Fruit fly (Drosophila melanogaster) S2 (cell line): ENCODE measurements around the gene CG31810.

Source experiments
- CG8478 ChIP-seq: fragments of >200 bp; optimal IDR thresholded peaks from 2 replicates; lab custom pipeline; 2018
- CTCF ChIP-seq, 2 experiments: fragments of >200 bp; optimal IDR thresholded peaks; 2 replicates each; lab custom pipeline; 2018

CG31810 gene

dm6 chr2L:16852318-16852932, at the start of gene CG31810:
CG31810 (minus strand) TSS chr2L:16852368.
- no peak for TF ChIP-seq CTCF (optimal IDR thresholded peaks at IDR 0.05; lab: Kevin White, UChicago)
- no peak for TF ChIP-seq CG8478

DNA sequence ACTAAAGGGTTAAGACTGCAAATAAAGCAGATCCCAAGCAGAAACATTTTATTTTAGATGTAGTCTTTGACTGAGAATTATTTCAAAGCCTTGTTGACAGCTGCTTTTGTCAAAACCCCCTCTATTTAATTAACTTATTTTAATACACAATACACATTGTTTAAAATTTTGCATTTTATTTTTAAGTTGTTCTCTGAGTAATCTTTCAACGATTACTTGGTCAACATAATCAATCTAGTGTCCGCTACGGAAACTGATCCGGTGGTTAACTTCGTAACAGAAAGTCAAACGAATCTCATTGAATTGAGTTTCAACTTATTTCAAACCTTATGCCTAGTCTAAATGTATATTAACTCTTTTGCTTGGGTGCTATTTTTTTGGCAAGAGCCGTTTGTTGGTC, 48.2 kb upstream of the CG31810 start, which contains the start of gene CG31805:
TSS of gene CG31805 (minus strand) at position 101 of the 400 bp plus-strand sequence.
- TF ChIP-seq CG8478: no peak
- TF ChIP-seq CTCF (optimal IDR thresholded peaks at IDR 0.05; lab: Kevin White, UChicago): no peak

dm6 chr2L:16889608-16890007, 37.4 kb upstream of the CG31810 start, which contains the start of gene CG42556:
CG42556 (plus strand) TSS chr2L:16889908.
- TF ChIP-seq CTCF (optimal IDR thresholded peaks at IDR 0.05; lab: Kevin White, UChicago): no peak
- TF ChIP-seq CG8478: no peak

dm6 chr2L:16888574-16889376, 36.6 kb upstream of the CG31810 start:
- no peak for TF ChIP-seq CG8478
- no peak for TF ChIP-seq CTCF (optimal IDR thresholded peaks at IDR 0.05; lab: Kevin White, UChicago)

- TF ChIP-seq CG8478 (no peak), CTCF (optimal IDR thresholded peaks at IDR 0.05; lab: Kevin White, UChicago) (peak in 1 of 2 experiments; percentile 1)
Measured at dm6 chr2L:16887660-16888573, 35.7 kb upstream of the CG31810 start, which contains the start of the genes osi and tweek. osi (minus strand) TSS chr2L:16887966. tweek (plus strand) TSS chr2L:16888490.

dm6 chr2L:16886459-16886858, 34.3 kb upstream of the CG31810 start:
- no peak for TF ChIP-seq CG8478
- no peak for TF ChIP-seq CTCF (optimal IDR thresholded peaks at IDR 0.05; lab: Kevin White, UChicago)

dm6 chr2L:16885347-16885746, 33.2 kb upstream of the CG31810 start:
- no peak for TF ChIP-seq CG8478
- TF ChIP-seq CTCF (optimal IDR thresholded peaks at IDR 0.05; lab: Kevin White, UChicago): no peak

DNA sequence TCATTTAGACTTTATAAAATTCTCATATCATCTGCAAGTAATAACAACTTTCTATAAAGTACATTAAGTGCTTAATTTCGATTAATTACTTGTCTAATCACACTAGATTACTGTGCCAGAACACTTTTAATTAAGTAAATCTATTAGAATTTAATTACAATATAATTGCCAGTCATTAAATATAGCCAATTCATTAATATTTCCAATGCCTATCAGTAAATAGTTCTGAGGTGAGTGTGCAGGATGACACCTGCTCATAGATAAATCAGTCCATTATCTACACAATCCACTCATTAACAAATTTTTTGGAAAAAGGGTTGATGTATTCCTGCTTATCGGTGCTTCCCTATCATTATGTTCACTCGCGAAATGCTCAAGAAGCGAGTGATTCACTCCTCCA, 32.5 kb upstream of the CG31810 start:
- TF ChIP-seq CG8478: no peak

DNA sequence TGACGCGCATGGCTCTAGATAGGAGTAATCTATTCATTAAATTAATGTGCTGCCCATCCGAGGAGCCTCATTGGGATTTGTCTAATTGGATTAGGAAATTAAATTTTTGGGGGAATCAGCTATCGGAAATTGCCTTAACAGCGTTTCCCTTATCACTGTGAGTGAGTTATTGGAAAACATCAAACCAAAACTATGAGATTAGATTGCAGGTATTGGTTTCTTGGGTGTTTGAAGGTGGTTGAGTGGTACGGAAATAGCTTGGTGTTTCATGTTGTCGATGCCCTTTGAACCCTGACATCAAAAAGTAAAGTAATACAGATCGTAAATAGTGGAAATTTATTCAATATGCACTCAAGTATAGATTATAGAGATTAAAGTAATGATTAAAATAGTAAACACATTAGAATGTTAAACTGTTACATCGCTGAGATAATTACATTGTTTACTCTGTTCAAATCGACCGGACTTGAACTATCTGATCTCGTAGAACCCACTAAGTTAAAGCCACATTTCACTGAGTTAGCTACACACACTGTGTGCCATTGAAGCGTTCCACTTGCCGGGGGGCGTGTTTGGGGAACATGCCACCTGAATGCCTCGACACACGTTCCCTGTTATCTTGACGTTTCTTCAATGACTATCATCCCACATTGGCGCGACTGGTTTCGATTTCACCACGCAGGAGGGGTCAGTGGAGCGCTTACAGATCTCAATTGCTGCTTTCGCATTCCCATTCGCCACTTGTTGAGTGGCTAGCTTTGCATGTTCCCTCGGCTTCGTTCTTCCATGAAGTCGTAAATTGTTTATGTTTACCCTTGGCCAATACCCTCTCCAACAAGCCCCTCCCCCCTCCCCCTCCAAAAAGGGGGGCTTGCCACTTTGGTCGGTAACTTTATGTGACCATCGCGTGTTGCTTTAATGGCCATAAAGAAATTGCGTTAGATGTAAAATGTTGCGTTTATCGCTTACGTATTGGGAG, 31.0 kb upstream of the CG31810 start:
- TF ChIP-seq CG8478 (no peak), CTCF (optimal IDR thresholded peaks at IDR 0.05; lab: Kevin White, UChicago) (no peak)

DNA sequence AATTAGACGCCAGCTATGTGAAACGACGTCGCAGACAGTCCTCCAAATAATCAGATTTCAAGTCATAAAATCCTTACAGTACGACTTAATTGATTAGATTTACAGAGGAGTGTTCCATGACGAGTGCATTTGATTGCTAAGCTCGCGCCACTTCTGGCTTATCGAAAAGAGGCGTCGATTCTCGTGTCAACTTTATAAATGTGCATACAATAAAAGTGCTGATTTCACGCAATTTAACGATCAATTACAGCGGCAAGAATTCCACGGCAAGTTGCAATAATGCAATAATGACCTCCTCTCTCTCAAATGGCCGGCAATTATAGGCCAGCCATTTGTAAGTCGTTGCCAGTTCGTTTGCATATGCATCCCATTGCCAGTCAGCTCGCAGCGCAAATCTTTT, 30.2 kb upstream of the CG31810 start:
- TF ChIP-seq CTCF (optimal IDR thresholded peaks at IDR 0.05; lab: Kevin White, UChicago) (no peak), CG8478 (no peak)

- no peak for TF ChIP-seq CTCF (optimal IDR thresholded peaks at IDR 0.05; lab: Kevin White, UChicago)
- TF ChIP-seq CG8478: no peak
Measured at dm6 chr2L:16880930-16881329, 28.8 kb upstream of the CG31810 start.

DNA sequence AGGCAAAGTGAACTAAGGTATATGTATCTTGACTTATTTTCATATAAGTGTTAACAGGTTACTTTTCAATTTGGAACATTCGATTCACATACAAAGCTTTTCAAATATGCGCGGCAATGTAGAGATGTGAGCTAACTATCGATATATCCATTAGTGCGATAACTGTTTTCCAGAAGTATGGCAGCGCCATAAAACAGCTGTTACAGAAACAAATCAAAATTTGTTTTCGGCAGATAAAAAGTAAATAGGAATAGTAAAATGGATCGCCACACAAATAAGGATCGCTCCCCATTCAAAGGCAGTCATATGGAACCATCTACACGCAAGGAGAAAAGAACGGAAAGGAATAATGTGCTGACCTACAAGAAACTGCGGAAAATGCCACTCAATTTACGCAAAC, 27.1 kb upstream of the CG31810 start, which contains the start of the genes CG32832, CG31743 and CG34313:
TSS of gene CG32832 (minus strand) at position 3 of the 400 bp plus-strand sequence.
TSS of gene CG31743 (plus strand) at position 230 of the 400 bp plus-strand sequence.
TSS of gene CG34313 (plus strand) at position 230 of the 400 bp plus-strand sequence.
- TF ChIP-seq CTCF (optimal IDR thresholded peaks at IDR 0.05; lab: Kevin White, UChicago): no peak
- no peak for TF ChIP-seq CG8478

- TF ChIP-seq CTCF (optimal IDR thresholded peaks at IDR 0.05; lab: Kevin White, UChicago): no peak
- TF ChIP-seq CG8478: no peak
Measured at dm6 chr2L:16877678-16878077, 25.5 kb upstream of the CG31810 start.

- peak; percentile 57 to 60 for TF ChIP-seq CTCF (optimal IDR thresholded peaks at IDR 0.05; lab: Kevin White, UChicago)
- no peak for TF ChIP-seq CG8478
Measured at dm6 chr2L:16876555-16876954, 24.4 kb upstream of the CG31810 start.
